Fruit fly (Drosophila melanogaster) whole organism, embryonic: ENCODE data around the gene CG33124.
A peak's percentile ranks its signal among the peaks of the same experiment; 100 is the strongest.

Experiments
- Blimp-1 ChIP-seq: fragments of 200-800 bp; sonication (Bioruptor generic); optimal IDR thresholded peaks from 3 replicates; lab custom pipeline; 2018; ENCODE audit warnings: missing biosample characterization, missing genetic modification characterization, mild to moderate bottlenecking, moderate library complexity, missing genetic modification reagents
- CG15696 ChIP-seq: fragments of 200-800 bp; sonication (Bioruptor generic); optimal IDR thresholded peaks from 2 replicates; lab custom pipeline; 2019; ENCODE audit warnings: missing biosample characterization, mild to moderate bottlenecking, missing genetic modification characterization, moderate library complexity
- CG1647 ChIP-seq: fragments of 200-800 bp; sonication (Bioruptor generic); optimal IDR thresholded peaks from 3 replicates; lab custom pipeline; 2016; ENCODE audit warnings: missing biosample characterization, missing genetic modification characterization
- CG16813 ChIP-seq: fragments of 200-800 bp; sonication (Bioruptor generic); IDR thresholded peaks from 3 replicates; pipeline ENCODE4 v1.3.6; 2022; ENCODE audit warnings: missing biosample characterization, missing genetic modification characterization; ENCODE audit not compliant: partially characterized antibody
- CG17612 ChIP-seq: fragments of 200-800 bp; sonication (Bioruptor generic); IDR thresholded peaks from 2 replicates; pipeline ENCODE4 v1.3.6; 2022; ENCODE audit warnings: missing biosample characterization, missing genetic modification characterization
- CG1792 ChIP-seq: fragments of 200-800 bp; sonication (Bioruptor generic); optimal IDR thresholded peaks from 2 replicates; lab custom pipeline; 2016; ENCODE audit warnings: missing biosample characterization, missing genetic modification characterization
- CG18262 ChIP-seq: fragments of 200-800 bp; optimal IDR thresholded peaks from 3 replicates; lab custom pipeline; 2019; ENCODE audit warnings: missing biosample characterization, mild to moderate bottlenecking, missing genetic modification characterization, moderate library complexity
- CG2712 ChIP-seq: fragments of 200-800 bp; optimal IDR thresholded peaks from 3 replicates; lab custom pipeline; 2019; ENCODE audit warnings: missing biosample characterization, mild to moderate bottlenecking, missing genetic modification characterization, moderate library complexity
- CG32767 ChIP-seq: fragments of 200-800 bp; sonication (Bioruptor generic); IDR thresholded peaks from 2 replicates; pipeline ENCODE4 v1.3.6; 2022; ENCODE audit warnings: missing biosample characterization, missing genetic modification characterization
- CG33213 ChIP-seq: fragments of 200-800 bp; sonication (Bioruptor generic); optimal IDR thresholded peaks from 3 replicates; lab custom pipeline; 2016; ENCODE audit warnings: missing biosample characterization, missing genetic modification characterization
- CG43689 ChIP-seq: fragments of 200-800 bp; sonication (Bioruptor generic); IDR thresholded peaks from 2 replicates; pipeline ENCODE4 v1.3.6; 2022; ENCODE audit warnings: missing biosample characterization, missing genetic modification characterization
- CG5953 ChIP-seq: fragments of 200-800 bp; sonication (Bioruptor generic); IDR thresholded peaks from 2 replicates; pipeline ENCODE4 v1.3.6; 2022; ENCODE audit warnings: missing biosample characterization, missing genetic modification characterization
- CG6689 ChIP-seq: fragments of 200-800 bp; sonication (Bioruptor generic); IDR thresholded peaks from 2 replicates; pipeline ENCODE4 v1.3.6; 2022; ENCODE audit warnings: missing biosample characterization, missing genetic modification characterization
- CG7372 ChIP-seq: fragments of 200-800 bp; sonication (Bioruptor generic); IDR thresholded peaks from 2 replicates; pipeline ENCODE4 v1.3.6; 2022; ENCODE audit warnings: missing biosample characterization, missing genetic modification characterization
- CG7839 ChIP-seq: fragments of 200-800 bp; sonication (Bioruptor generic); optimal IDR thresholded peaks from 3 replicates; lab custom pipeline; 2018; ENCODE audit warnings: missing biosample characterization, mild to moderate bottlenecking, missing genetic modification characterization, moderate library complexity
- CG8290 ChIP-seq, 3 experiments: fragments of 200-800 bp; sonication (Bioruptor generic); optimal IDR thresholded peaks; 2 replicates each; lab custom pipeline; 2016 to 2019; ENCODE audit warnings: missing biosample characterization in 3 of 3, missing genetic modification characterization in 3 of 3, mild to moderate bottlenecking in 2 of 3, moderate library complexity in 1 of 3
- CG8359 ChIP-seq: fragments of 200-800 bp; sonication (Bioruptor generic); optimal IDR thresholded peaks from 2 replicates; lab custom pipeline; 2017; ENCODE audit warnings: missing biosample characterization, mild to moderate bottlenecking, missing genetic modification characterization, borderline replicate concordance
- CG9727 ChIP-seq: fragments of 200-800 bp; sonication (Bioruptor generic); optimal IDR thresholded peaks from 3 replicates; lab custom pipeline; 2017; ENCODE audit warnings: missing biosample characterization, mild to moderate bottlenecking, missing genetic modification characterization
- CG9817 ChIP-seq: fragments of 200-800 bp; sonication (Bioruptor generic); optimal IDR thresholded peaks from 2 replicates; lab custom pipeline; 2018; ENCODE audit warnings: missing biosample characterization, mild to moderate bottlenecking, missing genetic modification characterization, moderate library complexity
- CTCF ChIP-seq: fragments of 200-800 bp; sonication (Bioruptor generic); optimal IDR thresholded peaks from 2 replicates; lab custom pipeline; 2017; ENCODE audit warnings: missing biosample characterization, mild to moderate bottlenecking, missing genetic modification characterization, moderate library complexity
- Camta ChIP-seq: fragments of 200-800 bp; sonication (Bioruptor generic); optimal IDR thresholded peaks from 2 replicates; lab custom pipeline; 2016; ENCODE audit warnings: missing biosample characterization, missing genetic modification characterization
- Dbx ChIP-seq: fragments of 200-800 bp; sonication (Bioruptor generic); IDR thresholded peaks from 3 replicates; pipeline ENCODE4 v1.3.6; 2022; ENCODE audit warnings: missing biosample characterization, missing genetic modification characterization
- Dp ChIP-seq: fragments of 200-800 bp; sonication (Bioruptor generic); optimal IDR thresholded peaks from 2 replicates; lab custom pipeline; 2018; ENCODE audit warnings: missing biosample characterization, mild to moderate bottlenecking, missing genetic modification characterization, moderate library complexity
- Dref ChIP-seq: fragments of 200-800 bp; sonication (Bioruptor generic); IDR thresholded peaks from 2 replicates; pipeline ENCODE4 v1.3.6; 2022; ENCODE audit warnings: missing biosample characterization, missing genetic modification characterization
- Eip74EF ChIP-seq, 2 experiments: fragments of 200-800 bp in 1 of 2; fragments of >200 bp in 1 of 2; sonication (Bioruptor generic) in 1 of 2; optimal IDR thresholded peaks; 2 replicates each; lab custom pipeline; 2017 to 2019; ENCODE audit warnings: missing biosample characterization in 2 of 2, missing genetic modification characterization in 2 of 2, mild to moderate bottlenecking in 1 of 2, moderate library complexity in 1 of 2
- GATAe ChIP-seq: fragments of 200-800 bp; sonication (Bioruptor generic); conservative IDR thresholded peaks from 2 replicates; pipeline ENCODE4 v1.3.6; 2022; ENCODE audit warnings: missing biosample characterization, missing genetic modification characterization
- Gsc ChIP-seq: fragments of 200-800 bp; sonication (Bioruptor generic); IDR thresholded peaks from 2 replicates; pipeline ENCODE4 v1.3.6; 2022; ENCODE audit warnings: missing biosample characterization, missing genetic modification characterization
- MTF-1 ChIP-seq: fragments of 200-800 bp; sonication (Bioruptor generic); optimal IDR thresholded peaks from 2 replicates; lab custom pipeline; 2018; ENCODE audit warnings: missing biosample characterization, mild to moderate bottlenecking, missing genetic modification characterization, borderline replicate concordance
- Oaz ChIP-seq: fragments of 200-800 bp; sonication (Bioruptor generic); IDR thresholded peaks from 2 replicates; pipeline ENCODE4 v1.3.6; 2022; ENCODE audit warnings: missing biosample characterization, missing genetic modification characterization
- Trl ChIP-seq, 3 experiments: fragments of >200 bp in 2 of 3; fragments of 200-800 bp in 1 of 3; sonication (Bioruptor generic) in 1 of 3; optimal IDR thresholded peaks; 2 replicates in 1 of 3; 3 replicates in 2 of 3; lab custom pipeline; 2016 to 2017; ENCODE audit warnings: missing biosample characterization in 1 of 3, missing genetic modification characterization in 1 of 3
- Xrp1 ChIP-seq: fragments of 200-800 bp; sonication (Bioruptor generic); IDR thresholded peaks from 2 replicates; pipeline ENCODE4 v1.3.6; 2022; ENCODE audit warnings: missing biosample characterization, missing genetic modification characterization
- cg ChIP-seq: fragments of 200-800 bp; sonication (Bioruptor generic); optimal IDR thresholded peaks from 3 replicates; lab custom pipeline; 2019; ENCODE audit warnings: missing biosample characterization, mild to moderate bottlenecking, missing genetic modification characterization, moderate library complexity
- corto ChIP-seq: fragments of 200-800 bp; sonication (Bioruptor generic); optimal IDR thresholded peaks from 2 replicates; lab custom pipeline; 2016; ENCODE audit warnings: missing biosample characterization, mild to moderate bottlenecking, missing genetic modification characterization, moderate library complexity
- crc ChIP-seq: fragments of 200-800 bp; sonication (Bioruptor generic); optimal IDR thresholded peaks from 2 replicates; lab custom pipeline; 2016; ENCODE audit warnings: missing biosample characterization, missing genetic modification characterization
- dan ChIP-seq: fragments of 200-800 bp; sonication (Bioruptor generic); IDR thresholded peaks from 2 replicates; pipeline ENCODE4 v1.3.6; 2022; ENCODE audit warnings: missing biosample characterization, missing genetic modification characterization
- dmrt99B ChIP-seq: fragments of 200-800 bp; sonication (Bioruptor generic); optimal IDR thresholded peaks from 2 replicates; lab custom pipeline; 2018; ENCODE audit warnings: missing biosample characterization, mild to moderate bottlenecking, missing genetic modification characterization, moderate library complexity
- emc ChIP-seq: fragments of 200-800 bp; sonication (Bioruptor generic); optimal IDR thresholded peaks from 2 replicates; lab custom pipeline; 2016; ENCODE audit warnings: missing biosample characterization, missing genetic modification characterization
- gce ChIP-seq: fragments of 200-800 bp; sonication (Bioruptor generic); IDR thresholded peaks from 3 replicates; pipeline ENCODE4 v1.3.6; 2022; ENCODE audit warnings: missing biosample characterization, missing genetic modification characterization
- gfzf ChIP-seq: fragments of 200-800 bp; sonication (Bioruptor generic); optimal IDR thresholded peaks from 2 replicates; lab custom pipeline; 2016; ENCODE audit warnings: missing biosample characterization, mild to moderate bottlenecking, missing genetic modification characterization, moderate library complexity
- jing ChIP-seq: fragments of 200-800 bp; sonication (Bioruptor generic); optimal IDR thresholded peaks from 2 replicates; lab custom pipeline; 2018; ENCODE audit warnings: missing biosample characterization, mild to moderate bottlenecking, missing genetic modification characterization
- ken ChIP-seq: fragments of 200-800 bp; sonication (Bioruptor generic); IDR thresholded peaks from 3 replicates; pipeline ENCODE4 v1.3.6; 2022; ENCODE audit warnings: missing biosample characterization, missing genetic modification characterization
- lilli ChIP-seq: fragments of 200-800 bp; sonication (Bioruptor generic); optimal IDR thresholded peaks from 3 replicates; lab custom pipeline; 2016; ENCODE audit warnings: missing biosample characterization, missing genetic modification characterization
- mam ChIP-seq: fragments of 200-800 bp; sonication (Bioruptor generic); optimal IDR thresholded peaks from 3 replicates; lab custom pipeline; 2016; ENCODE audit warnings: missing biosample characterization, missing genetic modification characterization
- mirr ChIP-seq: fragments of 200-800 bp; sonication (Bioruptor generic); optimal IDR thresholded peaks from 3 replicates; lab custom pipeline; 2018; ENCODE audit warnings: missing biosample characterization, mild to moderate bottlenecking, missing genetic modification characterization
- nau ChIP-seq: fragments of 200-800 bp; sonication (Bioruptor generic); optimal IDR thresholded peaks from 3 replicates; lab custom pipeline; 2017; ENCODE audit warnings: missing biosample characterization, mild to moderate bottlenecking, missing genetic modification characterization, missing genetic modification reagents
- org-1 ChIP-seq: fragments of 200-800 bp; sonication (Bioruptor generic); optimal IDR thresholded peaks from 2 replicates; lab custom pipeline; 2017; ENCODE audit warnings: missing biosample characterization, missing genetic modification characterization
- phol ChIP-seq: fragments of 200-800 bp; sonication (Bioruptor generic); optimal IDR thresholded peaks from 3 replicates; lab custom pipeline; 2018; ENCODE audit warnings: missing biosample characterization, mild to moderate bottlenecking, missing genetic modification characterization, moderate library complexity
- schlank ChIP-seq: fragments of 200-800 bp; sonication (Bioruptor generic); optimal IDR thresholded peaks from 2 replicates; lab custom pipeline; 2018; ENCODE audit warnings: missing biosample characterization, mild to moderate bottlenecking, missing genetic modification characterization
- sisA ChIP-seq: fragments of 200-800 bp; sonication (Bioruptor generic); IDR thresholded peaks from 2 replicates; pipeline ENCODE4 v1.3.6; 2022; ENCODE audit warnings: missing biosample characterization, missing genetic modification characterization
- so ChIP-seq: fragments of 200-800 bp; sonication (Bioruptor generic); IDR thresholded peaks from 3 replicates; pipeline ENCODE4 v1.3.6; 2022; ENCODE audit warnings: missing biosample characterization, missing genetic modification characterization
- z ChIP-seq: fragments of 200-800 bp; sonication (Bioruptor generic); IDR thresholded peaks from 3 replicates; pipeline ENCODE4 v1.3.6; 2022; ENCODE audit warnings: missing biosample characterization, missing genetic modification characterization

Gene CG33124

DNA sequence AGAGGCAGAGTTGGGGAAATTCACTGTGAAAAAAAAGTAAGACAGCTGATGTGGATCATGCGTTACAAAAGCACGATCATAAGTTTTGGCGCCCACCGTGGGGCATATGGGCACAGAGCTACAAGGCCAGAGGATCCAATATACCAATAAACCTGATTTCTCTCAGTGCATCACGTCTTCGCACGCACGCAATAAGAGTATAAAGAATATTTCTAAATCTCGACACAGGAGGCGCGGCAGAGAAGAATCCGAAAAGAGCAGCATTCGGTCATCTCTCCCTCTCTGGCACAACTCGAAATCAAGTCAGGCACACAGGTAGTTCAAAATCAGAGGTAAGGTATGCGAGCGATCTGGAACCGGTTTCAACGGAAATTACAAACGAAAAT is 45.3 kb downstream of the CG33124 start (continued):
- TF ChIP-seq Trl (optimal IDR thresholded peaks at IDR 0.05; lab: Kevin White, UChicago) (peak; percentile 35 to 38), Trl (GFP tag; optimal IDR thresholded peaks at IDR 0.05; lab: Kevin White, UChicago) (peak; percentile 81), CG16813 (GFP tag; lab: Robert Waterston, UW) (no peak), CG18262 (tag; lab: Kevin White, UChicago) (peak; percentile 93), Gsc (GFP tag; lab: Robert Waterston, UW) (peak; percentile 93), CG15696 (tag; lab: Kevin White, UChicago) (peak; percentile 91), CG43689 (GFP tag; lab: Robert Waterston, UW) (peak; percentile 65), CG1792 (GFP tag; lab: Kevin White, UChicago) (peak; percentile 89), Xrp1 (GFP tag; lab: Robert Waterston, UW) (peak; percentile 98), CG8359 (peak; percentile 77), GATAe (GFP tag; lab: Robert Waterston, UW) (no peak), dmrt99B (tag; lab: Kevin White, UChicago) (peak; percentile 85), cg (no peak), CG17612 (peak; percentile 73), lilli (GFP tag; lab: Kevin White, UChicago) (peak; percentile 82), CG6689 (GFP tag; lab: Robert Waterston, UW) (peak; percentile 92), CG9727 (GFP tag; lab: Kevin White, UChicago) (peak; percentile 95), CTCF (GFP tag; lab: Kevin White, UChicago) (peak; percentile 45), dan (GFP tag; lab: Robert Waterston, UW) (peak; percentile 96), CG2712 (tag; lab: Kevin White, UChicago) (peak; percentile 95), sisA (GFP tag; lab: Robert Waterston, UW) (peak; percentile 94), CG7372 (peak; percentile 82), mirr (GFP tag; lab: Kevin White, UChicago) (no peak), CG32767 (GFP tag; lab: Robert Waterston, UW) (peak; percentile 82), CG7839 (tag; lab: Kevin White, UChicago) (peak; percentile 92), schlank (tag; lab: Kevin White, UChicago) (peak; percentile 50), gce (peak; percentile 90), Dref (no peak), nau (GFP tag; lab: Kevin White, UChicago) (peak; percentile 72), Eip74EF (GFP tag; optimal IDR thresholded peaks at IDR 0.05; lab: Kevin White, UChicago) (peak in 1 of 2 experiments; percentile 57), Dp (GFP tag; lab: Kevin White, UChicago) (no peak), CG5953 (GFP tag; lab: Robert Waterston, UW) (peak; percentile 87), gfzf (GFP tag; lab: Kevin White, UChicago) (no peak), so (GFP tag; lab: Robert Waterston, UW) (peak; percentile 74), MTF-1 (GFP tag; lab: Kevin White, UChicago) (peak; percentile 77), Oaz (peak; percentile 73), phol (tag; lab: Kevin White, UChicago) (peak; percentile 91), CG1647 (GFP tag; lab: Kevin White, UChicago) (peak; percentile 72), Dbx (GFP tag; lab: Robert Waterston, UW) (peak; percentile 80), mam (GFP tag; lab: Kevin White, UChicago) (peak; percentile 82), jing (GFP tag; lab: Kevin White, UChicago) (peak; percentile 82), z (peak; percentile 79), CG33213 (GFP tag; lab: Kevin White, UChicago) (peak; percentile 72), org-1 (GFP tag; lab: Kevin White, UChicago) (peak; percentile 90), corto (GFP tag; lab: Kevin White, UChicago) (peak; percentile 72), ken (peak; percentile 95), Blimp-1 (GFP tag; lab: Kevin White, UChicago) (peak; percentile 90), CG8290 (GFP tag; optimal IDR thresholded peaks at IDR 0.05; lab: Kevin White, UChicago) (peak; percentile 88), CG8290 (tag; optimal IDR thresholded peaks at IDR 0.05; lab: Kevin White, UChicago) (peak; percentile 49 to 91), crc (peak; percentile 81), CG9817 (peak; percentile 77), Camta (GFP tag; lab: Kevin White, UChicago) (peak; percentile 77), emc (GFP tag; lab: Kevin White, UChicago) (peak; percentile 75)
